Worm (Caenorhabditis elegans): ENCODE measurements around the gene Y17G7B.23.

Y17G7B.23 gene

DNA sequence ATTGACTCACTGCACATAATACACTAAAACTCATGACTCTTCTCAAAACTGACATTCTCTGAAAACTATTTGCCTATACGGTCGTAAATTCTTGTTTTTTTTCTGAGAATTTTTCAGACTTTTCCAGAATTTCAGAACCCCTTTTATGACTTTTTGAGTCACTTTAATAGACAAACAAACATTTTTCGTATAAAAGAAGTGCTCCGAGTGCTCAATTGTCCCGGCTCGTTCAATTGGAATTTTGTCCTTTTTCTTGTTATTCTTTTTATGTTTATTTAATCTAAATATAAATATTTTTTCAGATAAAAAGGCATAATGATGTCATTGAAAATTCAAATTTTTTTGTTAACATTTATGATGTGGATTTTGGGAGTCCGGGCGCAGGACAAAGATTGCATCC, at the start of gene Y17G7B.23:
TSS of gene Y17G7B.23 (plus strand) at position 301 of the 400 bp plus-strand sequence.
- TF ChIP-seq egl-27 (tag; optimal IDR thresholded peaks at IDR 0.05) (no peak), lsy-2 (tag; optimal IDR thresholded peaks at IDR 0.05) (no peak), nhr-21 (tag; optimal IDR thresholded peaks at IDR 0.05) (no peak), unc-55 (GFP tag; optimal IDR thresholded peaks at IDR 0.05) (no peak), ZK546.5 (tag; optimal IDR thresholded peaks at IDR 0.05) (no peak)

DNA sequence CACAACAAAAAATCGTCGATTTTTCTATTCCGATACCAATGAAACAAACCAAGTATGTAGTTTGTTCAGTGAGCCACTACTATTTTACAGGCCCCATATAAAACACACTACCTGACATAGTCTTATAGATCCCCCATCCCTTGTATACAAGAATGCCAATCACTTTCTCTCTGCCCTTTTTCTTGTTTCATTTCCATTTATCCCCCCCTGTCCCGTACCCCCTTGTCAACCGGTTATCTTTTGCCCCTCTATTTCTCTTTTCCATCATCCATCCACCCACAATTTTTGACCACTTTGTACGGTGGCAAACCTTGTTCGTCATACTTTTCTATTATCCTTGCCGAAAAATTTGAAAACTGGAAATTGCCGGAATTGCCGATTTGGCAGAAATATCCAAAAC, 46.0 kb upstream of the Y17G7B.23 start:
- TF ChIP-seq ztf-1 (GFP tag; conservative IDR thresholded peaks at IDR 0.05) (no peak), blmp-1 (tag; optimal IDR thresholded peaks at IDR 0.05; ENCODE audit: insufficient read depth) (peak; percentile 49)

DNA sequence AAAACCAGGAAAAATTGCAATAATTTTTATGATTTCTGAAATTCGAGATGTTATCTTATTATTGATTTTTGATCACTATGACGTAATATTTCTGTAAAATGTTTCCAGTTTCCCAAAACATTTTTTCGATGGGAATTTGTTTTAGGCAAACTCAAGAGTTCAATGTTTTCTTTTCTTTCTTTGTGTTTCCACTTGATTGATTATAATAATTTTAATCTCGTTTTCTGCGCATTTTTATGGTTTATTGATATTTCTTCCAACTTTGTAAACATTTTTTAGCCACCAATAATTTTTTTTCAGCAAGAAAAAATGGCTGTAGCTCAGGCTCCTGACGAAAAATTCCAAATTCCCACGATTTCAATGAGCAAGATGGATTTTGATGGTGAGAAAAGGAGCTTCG, 44.8 kb upstream of the Y17G7B.23 start, which contains the start of gene W03C9.6:
TSS of gene W03C9.6 (plus strand) at position 301 of the 400 bp plus-strand sequence.
- TF ChIP-seq ztf-1 (GFP tag; conservative IDR thresholded peaks at IDR 0.05) (no peak), nhr-6 (tag; optimal IDR thresholded peaks at IDR 0.05) (no peak), gmeb-1 (tag; optimal IDR thresholded peaks at IDR 0.05) (no peak), lin-13 (GFP tag; optimal IDR thresholded peaks at IDR 0.05) (no peak), ztf-11 (tag; optimal IDR thresholded peaks at IDR 0.05) (no peak), nhr-23 (tag; optimal IDR thresholded peaks at IDR 0.05) (no peak)

DNA sequence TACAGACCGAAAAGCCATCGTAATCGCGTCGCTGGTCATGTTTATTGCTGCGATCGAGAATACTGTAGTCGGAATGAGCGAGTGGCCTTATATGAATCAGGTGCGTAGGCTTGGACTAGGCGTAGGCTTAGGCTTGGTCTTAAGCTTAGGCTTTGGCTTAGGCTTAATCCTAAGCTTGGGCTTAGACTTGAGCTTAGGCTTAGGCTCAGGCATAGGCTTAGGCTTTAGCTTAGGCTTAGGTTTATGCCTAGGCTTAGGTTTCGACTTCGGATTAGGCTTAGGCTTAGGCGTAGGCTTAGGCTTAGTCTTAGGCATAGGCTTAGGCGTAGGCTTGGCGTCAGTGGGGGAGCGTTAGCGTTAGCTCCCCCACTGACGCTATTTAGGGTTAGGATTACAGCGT, 44.2 kb upstream of the Y17G7B.23 start:
- TF ChIP-seq ztf-11 (tag; optimal IDR thresholded peaks at IDR 0.05) (no peak), mdl-1 (tag; optimal IDR thresholded peaks at IDR 0.05) (no peak), mab-5 (tag; optimal IDR thresholded peaks at IDR 0.05) (no peak), C34F6.9 (tag; optimal IDR thresholded peaks at IDR 0.05) (no peak), lin-13 (GFP tag; optimal IDR thresholded peaks at IDR 0.05) (no peak), lin-11 (tag; optimal IDR thresholded peaks at IDR 0.05) (no peak), skn-1 (tag; optimal IDR thresholded peaks at IDR 0.05) (no peak), egl-27 (tag; optimal IDR thresholded peaks at IDR 0.05) (no peak), zag-1 (tag; optimal IDR thresholded peaks at IDR 0.05) (no peak)

DNA sequence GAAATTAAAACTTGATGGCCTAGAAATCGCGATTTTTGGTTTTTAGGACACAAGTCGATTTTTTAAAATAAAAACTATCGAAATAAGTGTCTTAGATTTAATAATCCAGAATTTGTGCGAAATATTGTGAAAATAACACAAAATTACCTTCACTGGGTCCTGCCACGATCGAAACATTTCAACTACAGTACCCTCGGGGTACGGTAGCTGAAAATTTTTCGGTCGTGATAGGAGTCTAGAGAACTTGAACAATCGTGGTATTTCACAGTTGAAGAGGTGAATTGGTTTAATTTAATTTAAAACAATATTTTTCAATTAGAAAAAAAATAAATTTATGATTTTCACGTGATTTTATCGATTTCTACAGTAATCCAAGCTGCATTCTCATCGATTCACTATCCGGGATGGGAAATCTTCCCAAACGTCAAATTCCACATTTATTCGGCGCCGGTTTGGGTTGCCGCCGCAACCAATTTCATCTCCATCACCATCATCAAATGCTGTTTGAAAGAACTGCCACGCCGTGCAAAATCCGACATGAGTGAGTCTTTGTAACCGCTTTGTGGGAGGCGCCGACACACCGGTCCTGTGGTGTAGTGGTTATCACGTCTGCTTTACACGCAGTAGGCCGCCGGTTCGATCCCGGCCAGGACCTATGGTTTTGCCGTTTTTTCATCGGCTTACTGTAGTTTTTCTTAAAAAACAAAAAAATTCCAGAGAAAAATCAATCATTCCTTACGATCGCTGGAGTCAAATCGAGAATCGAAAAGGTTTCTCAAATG, 40.0 kb upstream of the Y17G7B.23 start:
- TF ChIP-seq unc-55 (GFP tag; optimal IDR thresholded peaks at IDR 0.05), result peak; percentile 70
- no peak for TF ChIP-seq mdl-1 (tag; optimal IDR thresholded peaks at IDR 0.05)
- peak; percentile 28 for TF ChIP-seq crh-2 (tag; optimal IDR thresholded peaks at IDR 0.05)
- TF ChIP-seq gmeb-1 (tag; optimal IDR thresholded peaks at IDR 0.05), result peak; percentile 15
- no peak for TF ChIP-seq lin-39 (tag; optimal IDR thresholded peaks at IDR 0.05)
- TF ChIP-seq sem-4 (tag; optimal IDR thresholded peaks at IDR 0.05), result no peak
- no peak for TF ChIP-seq mbf-1 (tag; optimal IDR thresholded peaks at IDR 0.05)
- peak; percentile 10 for TF ChIP-seq nhr-21 (tag; optimal IDR thresholded peaks at IDR 0.05)
- peak; percentile 39 for TF ChIP-seq sma-3 (GFP tag; optimal IDR thresholded peaks at IDR 0.05)
- peak; percentile 46 for TF ChIP-seq lin-13 (GFP tag; optimal IDR thresholded peaks at IDR 0.05)
- TF ChIP-seq nhr-129 (tag; optimal IDR thresholded peaks at IDR 0.05), result peak; percentile 68
- peak in 1 of 2 experiments; percentile 61 for TF ChIP-seq lsy-2 (tag; optimal IDR thresholded peaks at IDR 0.05)
- TF ChIP-seq C34F6.9 (tag; optimal IDR thresholded peaks at IDR 0.05), result peak; percentile 34
- peak; percentile 16 for TF ChIP-seq fos-1 (tag; optimal IDR thresholded peaks at IDR 0.05)
- peak; percentile 61 for TF ChIP-seq F13H6.1 (tag; optimal IDR thresholded peaks at IDR 0.05)
- peak; percentile 39 for TF ChIP-seq lin-11 (tag; optimal IDR thresholded peaks at IDR 0.05)
- no peak for TF ChIP-seq R02D3.7 (tag; optimal IDR thresholded peaks at IDR 0.05)

DNA sequence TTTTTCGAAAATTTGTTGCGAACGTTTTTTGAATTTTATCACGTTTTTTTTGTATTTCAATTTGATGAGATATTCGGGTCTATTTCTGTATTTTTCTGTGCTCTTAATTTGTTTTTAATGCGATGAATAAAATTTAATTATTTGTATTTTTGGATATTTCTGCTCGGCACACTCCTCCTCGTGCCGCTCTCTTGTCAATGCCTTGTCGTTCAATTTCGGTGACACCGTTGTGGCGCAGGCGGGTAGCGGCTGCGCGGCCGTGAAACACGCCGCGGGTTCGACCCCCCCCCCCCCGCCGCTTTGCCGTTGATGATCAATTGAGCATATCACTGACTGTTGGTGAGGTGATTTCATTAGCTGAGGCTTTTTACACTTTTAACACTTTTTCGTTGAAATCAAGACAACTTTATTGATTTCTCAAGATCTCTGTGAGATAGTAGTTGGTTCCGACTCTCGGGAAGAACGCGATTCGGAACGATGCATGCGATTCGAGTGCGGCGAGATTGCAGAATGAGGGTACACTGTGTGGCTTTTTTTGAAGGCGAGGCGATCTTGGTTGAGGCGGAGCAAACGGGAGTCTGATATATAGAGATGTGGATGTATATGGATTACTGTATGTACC, 38.3 kb upstream of the Y17G7B.23 start:
- TF ChIP-seq nhr-129 (tag; optimal IDR thresholded peaks at IDR 0.05) (peak; percentile 57), ztf-4 (tag; optimal IDR thresholded peaks at IDR 0.05) (peak; percentile 31), alr-1 (tag; optimal IDR thresholded peaks at IDR 0.05) (no peak), lin-13 (GFP tag; optimal IDR thresholded peaks at IDR 0.05) (peak; percentile 66), mab-5 (tag; optimal IDR thresholded peaks at IDR 0.05) (no peak), elt-3 (tag; optimal IDR thresholded peaks at IDR 0.05) (no peak), zag-1 (tag; optimal IDR thresholded peaks at IDR 0.05) (peak; percentile 9), lsy-2 (tag; optimal IDR thresholded peaks at IDR 0.05) (peak; percentile 49 to 59), nhr-11 (tag; optimal IDR thresholded peaks at IDR 0.05) (peak; percentile 66), nhr-25 (tag; optimal IDR thresholded peaks at IDR 0.05) (peak; percentile 40), gmeb-1 (tag; optimal IDR thresholded peaks at IDR 0.05) (peak; percentile 11), crh-2 (tag; optimal IDR thresholded peaks at IDR 0.05) (peak; percentile 44), Y55F3AM.14 (GFP tag; optimal IDR thresholded peaks at IDR 0.05) (peak; percentile 88), sma-3 (GFP tag; optimal IDR thresholded peaks at IDR 0.05) (peak; percentile 65), aly-2 (tag; optimal IDR thresholded peaks at IDR 0.05) (no peak), unc-39 (tag; optimal IDR thresholded peaks at IDR 0.05) (no peak), sma-9 (GFP tag; optimal IDR thresholded peaks at IDR 0.05) (peak; percentile 65), sma-9 (tag; optimal IDR thresholded peaks at IDR 0.05) (no peak), egl-27 (tag; optimal IDR thresholded peaks at IDR 0.05) (peak; percentile 9), unc-55 (GFP tag; optimal IDR thresholded peaks at IDR 0.05) (peak; percentile 58), mdl-1 (tag; optimal IDR thresholded peaks at IDR 0.05) (peak in 1 of 2 experiments; percentile 46), F13H6.1 (tag; optimal IDR thresholded peaks at IDR 0.05) (peak; percentile 81), nhr-21 (tag; optimal IDR thresholded peaks at IDR 0.05) (peak; percentile 49), R02D3.7 (tag; optimal IDR thresholded peaks at IDR 0.05) (no peak), lin-39 (tag; optimal IDR thresholded peaks at IDR 0.05) (no peak), ceh-82 (tag; optimal IDR thresholded peaks at IDR 0.05) (no peak)

Data from whole organism, L2 larva.